Worm (Caenorhabditis elegans) whole organism, L4 larva: Measurements from ENCODE around the gene Y32G9A.12.
A peak's percentile ranks its signal among the peaks of the same experiment; 100 is the strongest.

Source experiments
- R02D3.7 ChIP-seq: fragments of 150-350 bp; sonication (generic microtip); optimal IDR thresholded peaks from 3 replicates; lab custom pipeline; 2014; ENCODE audit warnings: missing biosample characterization, missing genetic modification characterization
- Y48G9A.11 ChIP-seq: fragments of 200-800 bp; sonication (Bioruptor generic); IDR thresholded peaks from 2 replicates; pipeline ENCODE4 v1.3.6; 2022; ENCODE audit warnings: missing genetic modification reagents, missing genetic modification characterization, missing compliant biosample characterization
- ZK337.2 ChIP-seq: fragments of 200-800 bp; sonication (Bioruptor generic); IDR thresholded peaks from 2 replicates; pipeline ENCODE4 v1.3.6; 2022; ENCODE audit warnings: missing genetic modification reagents, missing genetic modification characterization, missing compliant biosample characterization
- aha-1 ChIP-seq: fragments of 150-350 bp; peaks from one replicate; lab custom pipeline; 2014; ENCODE audit warnings: missing biosample characterization, missing genetic modification characterization
- arid-1 ChIP-seq: fragments of 200-800 bp; sonication (Bioruptor generic); conservative IDR thresholded peaks from 2 replicates; pipeline ENCODE4 v1.3.6; 2022; ENCODE audit warnings: missing genetic modification reagents, missing genetic modification characterization, missing compliant biosample characterization
- attf-4 ChIP-seq: sonication (generic microtip); optimal IDR thresholded peaks from 3 replicates; lab custom pipeline; 2017; ENCODE audit warnings: missing biosample characterization, missing genetic modification characterization
- ceh-20 ChIP-seq: fragments of 200-800 bp; sonication (Bioruptor generic); IDR thresholded peaks from 2 replicates; pipeline ENCODE4 v1.3.6; 2022; ENCODE audit warnings: missing genetic modification reagents, missing genetic modification characterization, missing compliant biosample characterization
- ceh-44 ChIP-seq: fragments of 200-800 bp; sonication (Bioruptor generic); IDR thresholded peaks from 2 replicates; pipeline ENCODE4 v1.3.6; 2022; ENCODE audit warnings: missing genetic modification reagents, missing genetic modification characterization, missing compliant biosample characterization
- ceh-62 ChIP-seq: sonication (generic microtip); optimal IDR thresholded peaks from 2 replicates; lab custom pipeline; 2017; ENCODE audit warnings: missing biosample characterization, missing genetic modification characterization
- ceh-82 ChIP-seq: sonication (generic microtip); optimal IDR thresholded peaks from 2 replicates; lab custom pipeline; 2017; ENCODE audit warnings: missing biosample characterization, missing genetic modification characterization
- ces-1 ChIP-seq: fragments of 150-350 bp; sonication (generic microtip); optimal IDR thresholded peaks from 4 replicates; lab custom pipeline; 2014; ENCODE audit warnings: missing biosample characterization, missing genetic modification reagents, missing genetic modification characterization
- daf-16 ChIP-seq, 3 experiments: sonication (generic microtip); optimal IDR thresholded peaks; 2 replicates each; lab custom pipeline; 2016 to 2017; ENCODE audit warnings: missing genetic modification characterization in 3 of 3, missing genetic modification reagents in 3 of 3, mild to moderate bottlenecking in 2 of 3, missing compliant biosample characterization in 2 of 3, missing biosample characterization in 1 of 3, moderate library complexity in 1 of 3
- dmd-6 ChIP-seq: fragments of 200-800 bp; sonication (Bioruptor generic); IDR thresholded peaks from 2 replicates; pipeline ENCODE4 v1.3.6; 2022; ENCODE audit warnings: missing genetic modification reagents, missing genetic modification characterization, missing compliant biosample characterization
- dve-1 ChIP-seq: sonication (generic microtip); optimal IDR thresholded peaks from 2 replicates; lab custom pipeline; 2017; ENCODE audit warnings: antibody characterized with exemption, mild to moderate bottlenecking, missing genetic modification characterization, missing compliant biosample characterization; ENCODE audit not compliant: insufficient read depth
- egl-27 ChIP-seq: sonication (generic microtip); optimal IDR thresholded peaks from 3 replicates; lab custom pipeline; 2017; ENCODE audit warnings: missing biosample characterization, missing genetic modification reagents, missing genetic modification characterization
- egl-43 ChIP-seq: fragments of 200-800 bp; sonication (Bioruptor generic); IDR thresholded peaks from 2 replicates; pipeline ENCODE4 v1.3.6; 2022; ENCODE audit warnings: missing genetic modification reagents, missing genetic modification characterization, missing compliant biosample characterization
- lin-15B ChIP-seq: fragments of 150-350 bp; sonication (generic microtip); optimal IDR thresholded peaks from 3 replicates; lab custom pipeline; 2014; ENCODE audit warnings: missing biosample characterization, missing genetic modification characterization
- lin-39 ChIP-seq: fragments of 150-350 bp; optimal IDR thresholded peaks from 2 replicates; lab custom pipeline; 2014; ENCODE audit warnings: missing biosample characterization, missing genetic modification reagents, missing genetic modification characterization
- lsy-2 ChIP-seq, 2 experiments: fragments of 150-350 bp in 1 of 2; sonication (generic microtip) in 1 of 2; optimal IDR thresholded peaks; 2 replicates each; lab custom pipeline; 2014 to 2017; ENCODE audit warnings: missing biosample characterization in 2 of 2, missing genetic modification characterization in 2 of 2
- madf-9 ChIP-seq: fragments of 200-800 bp; sonication (Bioruptor generic); conservative IDR thresholded peaks from 2 replicates; pipeline ENCODE4 v1.3.6; 2022; ENCODE audit warnings: missing genetic modification reagents, missing genetic modification characterization, missing compliant biosample characterization
- nhr-102 ChIP-seq: sonication (generic microtip); optimal IDR thresholded peaks from 2 replicates; lab custom pipeline; 2016; ENCODE audit warnings: mild to moderate bottlenecking, missing genetic modification characterization, moderate library complexity, missing compliant biosample characterization
- nhr-237 ChIP-seq: sonication (generic microtip); optimal IDR thresholded peaks from 2 replicates; lab custom pipeline; 2017; ENCODE audit warnings: missing biosample characterization, missing genetic modification characterization
- nhr-28 ChIP-seq: fragments of 150-350 bp; optimal IDR thresholded peaks from 2 replicates; lab custom pipeline; 2014; ENCODE audit warnings: missing biosample characterization, missing genetic modification characterization
- nhr-48 ChIP-seq: sonication (generic microtip); optimal IDR thresholded peaks from 2 replicates; lab custom pipeline; 2016; ENCODE audit warnings: mild to moderate bottlenecking, missing genetic modification characterization, missing compliant biosample characterization
- nhr-76 ChIP-seq: fragments of 150-350 bp; optimal IDR thresholded peaks from 2 replicates; lab custom pipeline; 2014; ENCODE audit warnings: missing biosample characterization, missing genetic modification characterization
- nhr-77 ChIP-seq: fragments of 150-350 bp; optimal IDR thresholded peaks from 2 replicates; lab custom pipeline; 2014; ENCODE audit warnings: missing biosample characterization, missing genetic modification characterization
- rbr-2 ChIP-seq: sonication (generic microtip); optimal IDR thresholded peaks from 2 replicates; lab custom pipeline; 2016; ENCODE audit warnings: missing genotype, missing genetic modification characterization, missing compliant biosample characterization
- spr-1 ChIP-seq: sonication (generic microtip); optimal IDR thresholded peaks from 2 replicates; lab custom pipeline; 2016; ENCODE audit warnings: mild to moderate bottlenecking, missing genetic modification characterization, missing compliant biosample characterization
- unc-62 ChIP-seq, 3 experiments: fragments of 150-350 bp in 1 of 3; sonication (generic microtip); optimal IDR thresholded peaks in 2 of 3; peaks in 1 of 3; 1 replicate in 1 of 3; 2 replicates in 2 of 3; lab custom pipeline; 2014 to 2017; ENCODE audit warnings: missing biosample characterization in 3 of 3, missing genetic modification characterization in 3 of 3, missing genetic modification reagents in 3 of 3, missing genotype in 1 of 3

Gene Y32G9A.12

DNA sequence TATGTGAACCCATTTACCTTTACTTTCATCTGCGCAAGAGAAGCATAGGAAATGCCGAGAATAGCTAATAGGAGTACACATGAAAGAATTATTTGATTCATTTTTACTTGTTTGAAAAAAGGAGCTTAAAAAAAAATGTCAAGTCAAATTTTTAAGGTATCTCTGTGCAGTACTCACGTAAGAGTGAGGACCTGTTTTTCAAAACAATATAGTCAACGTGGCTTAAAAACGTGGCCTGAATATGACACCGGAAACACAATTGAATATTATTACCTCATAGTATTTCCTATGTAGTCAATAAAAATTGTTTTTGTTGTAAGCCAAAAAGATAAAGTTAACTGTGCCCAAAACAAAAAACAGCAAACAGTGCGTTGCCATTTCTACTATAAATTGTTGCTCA is at the start of gene Y32G9A.12:
Gene Y32G9A.12, minus strand, starts transcription at position 101 of the 400 bp plus-strand sequence.
- TF ChIP-seq ces-1 (GFP tag; lab: Kevin White, UChicago), result no peak
- no peak for TF ChIP-seq lin-15B
- TF ChIP-seq egl-27 (tag; lab: Kevin White, UChicago), result no peak
- no peak for TF ChIP-seq dve-1 (tag; lab: Kevin White, UChicago)
- no peak for TF ChIP-seq lin-39 (tag; lab: Kevin White, UChicago)
- no peak for TF ChIP-seq nhr-48 (tag; lab: Kevin White, UChicago)
- TF ChIP-seq R02D3.7 (tag; lab: Kevin White, UChicago), result no peak
- TF ChIP-seq egl-43 (GFP tag; lab: Robert Waterston, UW), result no peak
- TF ChIP-seq nhr-77 (tag; lab: Kevin White, UChicago), result no peak
- TF ChIP-seq arid-1 (GFP tag; lab: Robert Waterston, UW), result no peak
- TF ChIP-seq lsy-2 (tag; optimal IDR thresholded peaks at IDR 0.05; lab: Kevin White, UChicago), result no peak
- TF ChIP-seq nhr-76 (tag; lab: Kevin White, UChicago), result no peak
- TF ChIP-seq rbr-2 (tag; lab: Kevin White, UChicago), result no peak
- TF ChIP-seq ceh-44, result no peak
- TF ChIP-seq madf-9 (GFP tag; lab: Robert Waterston, UW), result no peak
- no peak for TF ChIP-seq attf-4 (tag; lab: Kevin White, UChicago)

DNA sequence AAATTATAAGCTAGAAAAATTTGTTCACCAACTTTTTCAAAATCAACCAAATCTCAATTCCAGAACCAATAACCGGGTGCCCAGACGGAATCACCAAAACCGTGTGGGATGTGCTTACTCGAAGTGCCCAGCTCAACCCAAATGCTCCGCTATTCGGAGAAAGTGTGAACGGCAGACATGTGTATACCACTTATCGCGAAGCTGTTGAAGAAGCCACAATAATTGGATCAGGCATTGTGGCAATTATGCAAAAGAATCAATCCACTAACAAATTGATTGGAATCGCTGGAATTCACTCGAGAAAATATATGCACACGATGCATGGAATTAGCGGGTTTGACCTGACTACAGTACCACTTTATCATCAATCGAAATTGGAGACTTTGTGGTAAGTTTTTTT is 49.7 kb upstream of the Y32G9A.12 start:
- TF ChIP-seq unc-62 (GFP tag; optimal IDR thresholded peaks at IDR 0.05 in 1 of 2; lab: Kevin White, UChicago) (peak in 1 of 2 experiments; percentile 95), unc-62 (tag; optimal IDR thresholded peaks at IDR 0.05; lab: Kevin White, UChicago) (no peak), spr-1 (tag; lab: Kevin White, UChicago) (no peak), ZK337.2 (no peak)

DNA sequence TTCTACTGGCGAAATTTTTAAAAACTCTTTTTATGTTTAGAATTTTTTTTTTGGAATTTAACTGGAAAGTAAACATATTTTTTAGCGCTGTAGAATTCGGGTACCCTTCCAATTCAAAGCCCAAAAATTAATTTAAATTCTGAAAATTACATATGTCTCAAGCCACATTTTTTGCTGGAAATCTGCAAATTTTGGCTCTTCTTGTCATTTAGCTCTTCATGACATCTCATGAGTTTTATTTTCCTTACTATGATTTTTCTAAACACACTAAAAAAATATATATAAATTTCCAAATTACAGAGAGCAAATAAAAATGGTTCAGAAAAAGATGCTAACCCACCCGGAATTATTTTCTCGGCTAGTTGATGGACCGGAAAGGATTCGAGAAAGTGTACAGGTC is 49.2 kb upstream of the Y32G9A.12 start, which contains the start of gene acs-3:
Gene acs-3, plus strand, starts transcription at position 301 of the 400 bp plus-strand sequence.
- TF ChIP-seq unc-62 (GFP tag; optimal IDR thresholded peaks at IDR 0.05 in 1 of 2; lab: Kevin White, UChicago) (peak in 1 of 2 experiments; percentile 41), unc-62 (tag; optimal IDR thresholded peaks at IDR 0.05; lab: Kevin White, UChicago) (no peak), ceh-20 (GFP tag; lab: Robert Waterston, UW) (no peak)

DNA sequence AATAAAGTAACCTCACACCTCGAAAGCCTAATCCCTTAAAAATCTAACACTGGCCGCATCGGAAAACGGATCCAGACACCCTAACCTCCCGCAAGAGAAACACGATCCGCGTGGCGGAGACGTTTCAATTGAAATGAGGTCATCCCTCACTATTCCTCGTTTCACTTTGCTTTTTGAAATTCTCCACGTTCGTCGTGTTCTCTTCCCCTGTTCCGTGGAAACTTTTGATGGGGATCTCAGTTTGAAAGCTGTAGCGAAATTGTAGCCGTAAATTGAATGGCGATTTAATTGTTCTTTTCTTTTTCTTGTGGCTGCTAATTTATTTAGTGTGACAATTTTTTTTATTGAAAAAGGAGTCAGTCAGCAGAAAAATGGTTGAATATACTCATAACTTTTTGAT is 48.8 kb upstream of the Y32G9A.12 start:
- TF ChIP-seq aha-1 (peak; percentile 59), nhr-237 (tag; lab: Kevin White, UChicago) (no peak)

DNA sequence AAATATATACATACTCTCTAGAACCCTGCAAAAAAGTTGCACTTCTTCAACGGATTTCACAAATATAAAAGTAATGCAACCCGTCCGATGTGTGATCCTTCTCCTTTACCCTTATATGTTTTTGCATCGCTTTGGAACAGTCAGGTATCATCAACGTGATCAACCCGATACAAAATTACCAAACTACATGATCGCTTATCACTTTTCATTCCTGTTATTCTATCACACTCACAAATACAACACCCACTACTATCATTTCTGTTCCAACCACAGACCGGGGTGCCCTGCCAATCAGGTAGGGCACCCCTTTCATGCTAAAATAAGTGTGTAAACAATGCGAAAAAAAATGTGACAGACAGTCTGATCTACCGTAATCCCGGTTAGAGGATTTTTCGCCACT is 47.0 kb upstream of the Y32G9A.12 start:
- no peak for TF ChIP-seq daf-16 (GFP tag; optimal IDR thresholded peaks at IDR 0.05; lab: Kevin White, UChicago)
- no peak for TF ChIP-seq daf-16 (tag; optimal IDR thresholded peaks at IDR 0.05; lab: Kevin White, UChicago)
- TF ChIP-seq dmd-6 (GFP tag; lab: Robert Waterston, UW), result peak; percentile 37; the same call in 1 of the 2 replicates
- TF ChIP-seq aha-1, result peak; percentile 49
- peak; percentile 39 for TF ChIP-seq nhr-76 (tag; lab: Kevin White, UChicago)
- TF ChIP-seq nhr-28, result peak; percentile 11

DNA sequence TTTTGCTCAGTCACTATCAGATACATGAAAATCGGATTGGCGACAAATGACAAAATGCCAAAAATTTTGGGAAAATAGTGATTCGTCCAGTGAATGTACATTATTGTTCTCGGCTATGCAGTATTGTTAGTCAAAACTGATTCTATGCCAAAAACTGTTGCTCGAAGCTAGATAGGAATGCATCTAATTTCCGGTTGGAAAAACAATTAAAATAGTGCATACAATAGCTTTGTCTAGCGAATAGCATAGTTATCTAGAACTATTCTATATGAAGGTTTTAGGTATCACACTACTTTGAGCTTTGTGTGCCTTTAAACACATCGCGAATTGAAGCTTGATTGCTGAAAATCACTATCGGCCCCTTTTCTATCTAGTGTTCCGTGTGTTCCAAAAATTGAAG is 44.8 kb upstream of the Y32G9A.12 start, which contains the start of gene srj-15:
Gene srj-15, minus strand, starts transcription at position 101 of the 400 bp plus-strand sequence.
- TF ChIP-seq nhr-102 (tag; lab: Kevin White, UChicago) (no peak), ceh-82 (no peak), Y48G9A.11 (GFP tag; lab: Robert Waterston, UW) (no peak), ceh-62 (tag; lab: Kevin White, UChicago) (no peak), rbr-2 (tag; lab: Kevin White, UChicago) (no peak)
